Worm (Caenorhabditis elegans): ENCODE data around the gene K07F5.8.

Gene K07F5.8

ce11 chrIV:9854952-9855351, 5.4 kb upstream of the K07F5.8 start:
- TF ChIP-seq scrt-1 (GFP tag; IDR thresholded peaks at IDR 0.05): no peak
- TF ChIP-seq ama-1 (optimal IDR thresholded peaks at IDR 0.05): no peak
- no peak for TF ChIP-seq ceh-36 (tag; optimal IDR thresholded peaks at IDR 0.05)
- TF ChIP-seq hmbx-1 (tag; optimal IDR thresholded peaks at IDR 0.05): no peak
- no peak for TF ChIP-seq ceh-13 (GFP tag; optimal IDR thresholded peaks at IDR 0.05)
- TF ChIP-seq F13C5.2 (tag; optimal IDR thresholded peaks at IDR 0.05): no peak
- no peak for TF ChIP-seq tbx-37 (GFP tag; conservative IDR thresholded peaks at IDR 0.05)
- no peak for TF ChIP-seq aly-1 (tag; optimal IDR thresholded peaks at IDR 0.05)
- TF ChIP-seq hmg-4 (GFP tag; optimal IDR thresholded peaks at IDR 0.05): no peak
- TF ChIP-seq sea-1 (GFP tag; conservative IDR thresholded peaks at IDR 0.05): no peak
- TF ChIP-seq ets-7 (tag; optimal IDR thresholded peaks at IDR 0.05): no peak
- no peak for TF ChIP-seq tra-4 (tag; optimal IDR thresholded peaks at IDR 0.05)

DNA sequence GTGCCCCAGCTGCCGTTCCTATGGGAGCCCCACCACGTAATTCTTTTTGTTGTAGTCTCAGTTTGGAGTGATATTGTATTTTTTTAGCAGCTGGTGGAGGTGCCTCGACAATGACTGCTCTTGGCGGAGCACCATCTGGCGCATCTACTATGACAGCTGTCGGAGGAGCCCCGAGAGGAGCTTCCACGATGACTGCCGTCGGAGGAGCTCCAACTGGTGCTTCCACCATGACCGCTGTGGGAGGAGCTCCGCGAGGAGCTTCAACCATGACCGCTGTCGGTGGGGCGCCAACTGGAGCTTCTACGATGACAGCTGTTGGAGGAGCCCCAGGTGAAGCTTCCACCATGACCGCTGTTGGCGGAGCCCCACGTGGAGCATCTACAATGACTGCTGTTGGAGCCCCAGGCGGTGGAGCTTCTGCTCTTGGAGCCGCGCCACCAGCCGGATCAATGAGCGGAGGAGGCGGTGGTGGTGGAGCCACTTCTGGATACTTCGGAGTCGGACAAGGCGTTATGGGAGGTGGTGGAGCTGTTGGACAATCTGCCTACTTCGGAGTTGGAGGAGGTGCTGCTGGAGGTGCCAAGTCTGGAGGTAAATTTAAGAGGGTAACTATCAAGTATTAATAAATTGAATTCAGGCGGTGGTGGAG, 3.4 kb upstream of the K07F5.8 start:
- no peak for TF ChIP-seq tbx-11 (GFP tag; IDR thresholded peaks at IDR 0.05)
- TF ChIP-seq aly-1 (tag; optimal IDR thresholded peaks at IDR 0.05): peak; percentile 50

DNA sequence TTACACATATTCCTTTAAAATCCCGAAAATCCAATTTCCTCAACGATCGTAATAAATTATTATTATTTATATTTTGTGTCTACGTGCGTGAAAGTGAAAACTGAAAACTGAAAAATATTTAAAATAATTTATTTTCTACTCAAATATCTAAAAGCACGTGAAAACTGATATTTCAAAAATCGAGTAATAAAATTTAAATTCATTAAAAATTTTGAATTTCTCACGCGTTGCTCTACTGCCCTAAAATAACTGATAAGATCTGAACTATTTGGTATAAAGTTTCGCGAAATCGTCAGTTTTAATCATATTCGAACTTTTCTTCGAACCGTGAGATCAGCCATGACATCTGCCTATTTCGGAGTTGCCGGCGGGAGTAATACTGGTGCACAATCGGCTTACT, 2.7 kb upstream of the K07F5.8 start, which contains the start of gene ssq-1:
TSS of gene ssq-1 (plus strand) at position 301 of the 400 bp plus-strand sequence.
- TF ChIP-seq tbx-11 (GFP tag; IDR thresholded peaks at IDR 0.05) (no peak), pes-1 (GFP tag; IDR thresholded peaks at IDR 0.05) (no peak), tbx-37 (GFP tag; conservative IDR thresholded peaks at IDR 0.05) (no peak), ama-1 (optimal IDR thresholded peaks at IDR 0.05) (no peak), ets-7 (tag; optimal IDR thresholded peaks at IDR 0.05) (no peak), B0310.2 (tag; optimal IDR thresholded peaks at IDR 0.05) (no peak), sea-1 (GFP tag; conservative IDR thresholded peaks at IDR 0.05) (no peak), flt-1 (GFP tag; IDR thresholded peaks at IDR 0.05) (no peak), tra-4 (tag; optimal IDR thresholded peaks at IDR 0.05) (no peak), aly-1 (tag; optimal IDR thresholded peaks at IDR 0.05) (no peak), ceh-36 (tag; optimal IDR thresholded peaks at IDR 0.05) (no peak), ceh-13 (GFP tag; optimal IDR thresholded peaks at IDR 0.05) (no peak)

- no peak for TF ChIP-seq hnd-1 (tag; optimal IDR thresholded peaks at IDR 0.05)
- TF ChIP-seq hmg-4 (GFP tag; optimal IDR thresholded peaks at IDR 0.05): no peak
- no peak for TF ChIP-seq tbx-37 (GFP tag; conservative IDR thresholded peaks at IDR 0.05)
- TF ChIP-seq tra-4 (tag; optimal IDR thresholded peaks at IDR 0.05): no peak
Observed at ce11 chrIV:9850931-9851330, 1.4 kb upstream of the K07F5.8 start, which contains the start of gene ssp-10. ssp-10 (minus strand) TSS chrIV:9851031.

- no peak for TF ChIP-seq flt-1 (GFP tag; IDR thresholded peaks at IDR 0.05)
- no peak for TF ChIP-seq B0310.2 (tag; optimal IDR thresholded peaks at IDR 0.05)
- TF ChIP-seq hmg-4 (GFP tag; optimal IDR thresholded peaks at IDR 0.05): no peak
- no peak for TF ChIP-seq ama-1 (optimal IDR thresholded peaks at IDR 0.05)
- TF ChIP-seq tbx-11 (GFP tag; IDR thresholded peaks at IDR 0.05): no peak
Observed at ce11 chrIV:9848075-9848474, 1.4 kb downstream of the K07F5.8 start, which contains the start of gene K07F5.7. K07F5.7 (minus strand) TSS chrIV:9848175.

- TF ChIP-seq scrt-1 (GFP tag; IDR thresholded peaks at IDR 0.05) (no peak), flt-1 (GFP tag; IDR thresholded peaks at IDR 0.05) (no peak), F13C5.2 (tag; optimal IDR thresholded peaks at IDR 0.05) (no peak), ets-7 (tag; optimal IDR thresholded peaks at IDR 0.05) (no peak), sea-1 (GFP tag; conservative IDR thresholded peaks at IDR 0.05) (no peak), aly-1 (tag; optimal IDR thresholded peaks at IDR 0.05) (no peak), tbx-11 (GFP tag; IDR thresholded peaks at IDR 0.05) (no peak), B0310.2 (tag; optimal IDR thresholded peaks at IDR 0.05) (no peak), ama-1 (optimal IDR thresholded peaks at IDR 0.05) (no peak), ceh-36 (tag; optimal IDR thresholded peaks at IDR 0.05) (no peak), hmbx-1 (tag; optimal IDR thresholded peaks at IDR 0.05) (no peak), tbx-37 (GFP tag; conservative IDR thresholded peaks at IDR 0.05) (no peak), ceh-13 (GFP tag; optimal IDR thresholded peaks at IDR 0.05) (no peak), pes-1 (GFP tag; IDR thresholded peaks at IDR 0.05) (no peak), hmg-4 (GFP tag; optimal IDR thresholded peaks at IDR 0.05) (no peak), hnd-1 (tag; optimal IDR thresholded peaks at IDR 0.05) (no peak), tra-4 (tag; optimal IDR thresholded peaks at IDR 0.05) (no peak)
Observed at ce11 chrIV:9846574-9846973, 3.0 kb downstream of the K07F5.8 start, which contains the start of gene K07F5.6. K07F5.6 (minus strand) TSS chrIV:9846674.

DNA sequence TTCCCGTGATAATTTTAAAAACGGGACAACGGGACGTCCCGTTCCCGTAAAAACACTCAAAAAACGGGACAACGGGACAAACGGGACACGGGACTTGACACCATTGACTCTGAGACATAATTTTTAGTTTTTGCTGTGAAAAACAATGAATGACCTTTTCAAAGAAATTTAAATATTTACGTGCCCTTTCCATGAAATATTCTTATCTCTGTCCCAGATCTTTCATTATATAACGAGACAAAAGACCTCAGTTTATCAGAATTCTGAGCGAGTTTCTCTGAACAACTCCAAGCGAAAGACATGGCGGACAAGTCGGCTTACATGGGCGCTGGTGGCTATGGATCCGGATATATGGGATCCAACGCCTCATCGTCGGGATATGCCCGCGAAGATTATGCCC, 5.8 kb downstream of the K07F5.8 start, which contains the start of gene nspd-2:
TSS of gene nspd-2 (plus strand) at position 301 of the 400 bp plus-strand sequence.
- TF ChIP-seq F13C5.2 (tag; optimal IDR thresholded peaks at IDR 0.05): no peak
- TF ChIP-seq ama-1 (optimal IDR thresholded peaks at IDR 0.05): no peak
- no peak for TF ChIP-seq pes-1 (GFP tag; IDR thresholded peaks at IDR 0.05)
- TF ChIP-seq hmbx-1 (tag; optimal IDR thresholded peaks at IDR 0.05): no peak
- TF ChIP-seq sea-1 (GFP tag; conservative IDR thresholded peaks at IDR 0.05): no peak
- TF ChIP-seq tra-4 (tag; optimal IDR thresholded peaks at IDR 0.05): no peak
- no peak for TF ChIP-seq ets-7 (tag; optimal IDR thresholded peaks at IDR 0.05)
- TF ChIP-seq flt-1 (GFP tag; IDR thresholded peaks at IDR 0.05): no peak
- TF ChIP-seq tbx-11 (GFP tag; IDR thresholded peaks at IDR 0.05): no peak
- TF ChIP-seq scrt-1 (GFP tag; IDR thresholded peaks at IDR 0.05): no peak
- no peak for TF ChIP-seq B0310.2 (tag; optimal IDR thresholded peaks at IDR 0.05)
- TF ChIP-seq aly-1 (tag; optimal IDR thresholded peaks at IDR 0.05): no peak
- no peak for TF ChIP-seq ceh-13 (GFP tag; optimal IDR thresholded peaks at IDR 0.05)

- no peak for TF ChIP-seq ets-7 (tag; optimal IDR thresholded peaks at IDR 0.05)
- no peak for TF ChIP-seq scrt-1 (GFP tag; IDR thresholded peaks at IDR 0.05)
- no peak for TF ChIP-seq hnd-1 (tag; optimal IDR thresholded peaks at IDR 0.05)
- TF ChIP-seq F13C5.2 (tag; optimal IDR thresholded peaks at IDR 0.05): no peak
- TF ChIP-seq B0310.2 (tag; optimal IDR thresholded peaks at IDR 0.05): no peak
- TF ChIP-seq aly-1 (tag; optimal IDR thresholded peaks at IDR 0.05): no peak
- no peak for TF ChIP-seq ama-1 (optimal IDR thresholded peaks at IDR 0.05)
- no peak for TF ChIP-seq tra-4 (tag; optimal IDR thresholded peaks at IDR 0.05)
- TF ChIP-seq hmg-4 (GFP tag; optimal IDR thresholded peaks at IDR 0.05): no peak
- TF ChIP-seq hmbx-1 (tag; optimal IDR thresholded peaks at IDR 0.05): no peak
Observed at ce11 chrIV:9842071-9842470, 7.5 kb downstream of the K07F5.8 start, which contains the start of gene K07F5.17. K07F5.17 (plus strand) TSS chrIV:9842371.

Measured in whole organism, early embryonic.